Fruit fly (Drosophila melanogaster): ENCODE results near the gene CG31287.
A peak's percentile ranks its signal among the peaks of the same experiment; 100 is the strongest.

The CG31287 gene

dm6 chr3R:16190183-16190763, 12.9 kb upstream of the CG31287 start:
- TF ChIP-seq CTCF (optimal IDR thresholded peaks at IDR 0.05) (no peak), CG8478 (optimal IDR thresholded peaks at IDR 0.05) (no peak)

DNA sequence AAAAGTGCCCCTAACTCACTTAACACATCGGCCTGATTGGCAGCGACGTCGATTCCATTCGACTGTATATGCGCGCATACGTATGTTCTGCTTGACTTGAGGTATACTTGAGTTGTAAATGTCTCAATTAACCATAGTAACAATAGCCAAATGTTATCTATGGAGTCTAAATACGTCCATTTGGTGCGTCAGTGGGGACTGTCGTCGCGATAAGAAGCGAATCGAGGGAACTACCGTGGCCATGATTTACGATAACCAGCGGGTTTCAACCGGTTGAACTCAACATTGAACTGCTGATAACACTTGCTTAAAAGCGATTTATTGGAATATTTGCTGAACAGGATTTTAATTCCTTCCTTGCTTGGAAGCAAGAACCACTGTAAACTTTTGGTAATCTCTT, 12.4 kb upstream of the CG31287 start:
- TF ChIP-seq CTCF (optimal IDR thresholded peaks at IDR 0.05) (no peak), CG8478 (optimal IDR thresholded peaks at IDR 0.05) (no peak)

- TF ChIP-seq CTCF (optimal IDR thresholded peaks at IDR 0.05) (no peak), CG8478 (optimal IDR thresholded peaks at IDR 0.05) (no peak)
Observed at dm6 chr3R:16200497-16201019, 2.6 kb upstream of the CG31287 start.

DNA sequence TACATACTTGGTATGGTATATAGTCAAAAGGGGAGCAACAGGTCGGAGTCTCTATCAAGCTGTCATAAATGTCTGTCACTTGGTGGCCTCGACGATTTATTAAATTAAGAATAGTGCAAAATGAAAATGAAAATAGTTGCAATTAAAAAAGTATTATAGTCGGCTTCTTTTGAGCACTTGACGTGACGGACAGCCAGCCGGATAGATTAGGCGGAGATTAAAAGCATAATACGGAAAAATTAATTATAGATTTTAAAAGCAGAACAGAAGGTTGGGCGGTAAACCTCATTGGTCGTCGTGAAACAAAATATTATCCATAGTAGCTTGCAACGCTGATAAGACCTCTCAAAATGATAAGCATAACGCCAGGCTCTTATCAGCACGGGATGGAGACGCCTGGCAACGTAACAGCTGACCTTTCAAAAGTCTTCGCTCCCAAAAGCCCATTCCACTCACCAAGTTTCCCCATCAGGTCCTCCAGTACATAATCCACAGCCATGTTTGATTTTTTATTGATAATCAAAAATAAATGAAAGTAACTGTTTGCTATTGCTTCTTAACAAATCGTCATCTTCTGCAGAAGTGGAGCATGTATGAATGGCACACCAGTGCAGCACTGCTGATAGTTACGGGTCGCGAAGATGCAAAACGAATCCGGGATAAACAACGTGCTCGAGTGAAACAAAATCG, 691 bp upstream of the CG31287 start:
- TF ChIP-seq CG8478 (optimal IDR thresholded peaks at IDR 0.05) (no peak), CTCF (optimal IDR thresholded peaks at IDR 0.05) (no peak)

- TF ChIP-seq CTCF (optimal IDR thresholded peaks at IDR 0.05) (peak; percentile 99 to 100), CG8478 (optimal IDR thresholded peaks at IDR 0.05) (no peak)
Observed at dm6 chr3R:16205155-16205778, 2.1 kb downstream of the CG31287 start, which contains the start of gene mtSSB. Gene mtSSB, minus strand, starts transcription at chr3R:16205250.

dm6 chr3R:16206162-16206561, 3.0 kb downstream of the CG31287 start:
- TF ChIP-seq CG8478 (optimal IDR thresholded peaks at IDR 0.05) (no peak), CTCF (optimal IDR thresholded peaks at IDR 0.05) (peak in 1 of 2 experiments; percentile 36)

- TF ChIP-seq CG8478 (optimal IDR thresholded peaks at IDR 0.05) = no peak
- TF ChIP-seq CTCF (optimal IDR thresholded peaks at IDR 0.05) = peak; percentile 26 to 33
Observed at dm6 chr3R:16207074-16207609, 4.0 kb downstream of the CG31287 start.

DNA sequence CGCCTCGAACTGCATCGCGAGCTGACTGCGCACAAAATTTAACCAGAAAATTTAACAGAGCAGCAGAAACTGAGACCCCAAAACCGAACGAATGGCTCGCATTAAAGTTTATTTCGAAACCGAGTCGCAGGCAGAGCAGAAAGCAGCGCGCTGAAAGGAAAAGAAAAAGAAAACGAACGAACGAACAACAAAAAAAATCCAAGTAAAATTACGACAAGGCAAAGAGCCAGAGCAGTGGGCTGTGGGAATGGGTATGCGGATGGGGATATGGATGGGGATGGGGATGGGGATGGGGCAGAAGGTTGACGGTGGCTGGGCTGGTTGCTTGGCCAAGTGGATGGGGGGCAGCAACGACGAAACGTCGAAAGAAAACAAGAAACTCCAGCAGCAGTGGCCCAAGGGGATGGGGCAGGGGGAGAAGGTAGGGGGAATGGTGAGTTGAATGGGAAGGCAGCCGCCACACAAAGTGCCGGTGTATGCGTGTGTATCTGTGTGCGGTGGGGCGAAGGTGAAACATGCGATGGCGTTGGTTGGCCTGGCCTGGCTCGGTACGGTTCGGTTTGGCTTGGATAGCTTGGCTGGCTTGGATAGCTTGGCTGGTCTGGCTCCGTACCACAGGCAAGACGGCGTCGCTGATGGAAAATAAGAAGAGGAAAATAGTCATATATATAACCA, 5.1 kb downstream of the CG31287 start:
- TF ChIP-seq CTCF (optimal IDR thresholded peaks at IDR 0.05) = no peak

DNA sequence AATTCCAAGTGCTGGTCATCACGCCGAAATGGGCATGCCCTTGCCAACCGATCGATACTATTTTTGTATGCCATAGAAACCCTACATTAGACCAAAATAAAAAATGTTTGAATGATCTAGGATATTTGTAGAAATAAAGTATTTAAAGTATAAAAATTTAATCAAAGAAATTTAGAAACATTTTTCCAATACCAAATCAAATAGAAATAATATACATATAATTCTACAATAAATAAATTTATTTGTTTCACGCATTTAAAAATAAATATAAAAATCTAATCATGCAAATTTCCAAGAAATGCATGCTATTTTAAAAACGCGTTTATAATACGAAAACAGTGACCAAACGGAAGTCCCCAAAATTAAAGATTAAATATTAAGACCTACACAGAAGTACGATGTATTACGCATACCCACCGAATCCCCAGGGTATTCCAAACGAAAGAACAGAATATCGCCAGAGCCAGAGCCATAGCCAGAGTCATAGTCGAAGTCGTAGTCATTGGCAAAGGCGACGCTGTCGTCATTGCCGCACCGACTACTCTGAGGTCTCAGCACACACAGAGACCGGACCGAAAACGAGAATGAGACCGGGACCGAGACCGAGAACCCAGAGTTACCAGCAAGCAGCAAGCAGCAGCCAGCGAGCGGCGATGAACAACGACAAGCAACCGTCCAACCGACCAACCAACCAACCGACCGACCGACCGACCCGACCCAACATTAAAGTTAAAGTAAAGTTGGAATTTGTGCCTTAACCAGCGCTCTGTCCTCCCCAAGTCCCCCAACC, 5.9 kb downstream of the CG31287 start:
- TF ChIP-seq CG8478 (optimal IDR thresholded peaks at IDR 0.05) = no peak
- no peak for TF ChIP-seq CTCF (optimal IDR thresholded peaks at IDR 0.05)

dm6 chr3R:16209714-16210553, 6.8 kb downstream of the CG31287 start:
- no peak for TF ChIP-seq CG8478 (optimal IDR thresholded peaks at IDR 0.05)
- TF ChIP-seq CTCF (optimal IDR thresholded peaks at IDR 0.05) = no peak

DNA sequence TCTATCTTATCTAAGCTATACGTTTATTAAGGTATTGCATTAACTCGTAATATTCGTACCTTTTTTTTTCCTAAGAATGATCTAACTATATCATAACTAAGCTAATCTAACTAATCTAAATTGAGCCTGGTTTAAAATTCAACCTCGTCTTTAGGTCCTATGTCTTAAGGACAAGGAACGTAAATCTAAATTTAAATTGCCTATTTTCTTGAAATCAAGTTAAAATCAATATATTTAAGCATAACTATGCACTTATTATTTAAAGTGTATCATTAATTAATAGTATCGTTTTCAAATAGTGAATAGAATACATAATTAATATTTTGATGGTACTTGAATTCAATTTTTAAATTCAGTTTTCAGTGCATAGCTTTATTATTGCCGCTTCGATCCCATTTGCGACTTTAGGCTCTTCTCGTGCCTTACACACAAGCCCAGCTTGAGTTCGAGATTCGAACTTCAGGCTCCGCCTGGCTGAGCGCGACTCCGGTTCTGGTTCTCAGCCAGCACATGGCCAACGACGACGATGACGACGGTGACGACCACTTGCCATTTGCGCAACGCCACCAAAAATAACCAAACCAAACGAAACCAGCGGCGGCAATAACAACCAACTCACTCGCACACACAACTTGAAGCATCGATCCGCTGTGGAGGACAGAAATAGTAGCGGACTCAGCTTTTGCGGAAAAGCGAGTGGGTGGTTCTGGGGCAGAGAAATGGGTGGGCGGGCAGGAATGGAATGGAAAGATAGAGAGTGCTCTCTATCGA, 7.8 kb downstream of the CG31287 start:
- TF ChIP-seq CG8478 (optimal IDR thresholded peaks at IDR 0.05) = no peak
- TF ChIP-seq CTCF (optimal IDR thresholded peaks at IDR 0.05) = no peak

- TF ChIP-seq CG8478 (optimal IDR thresholded peaks at IDR 0.05) (no peak), CTCF (optimal IDR thresholded peaks at IDR 0.05) (no peak)
Observed at dm6 chr3R:16211883-16212540, 8.8 kb downstream of the CG31287 start.
